Fruit fly (Drosophila melanogaster) whole organism, embryonic: ENCODE data around the gene ebd1.

Experiments used
- Bgb ChIP-seq: fragments of 200-800 bp; sonication (Bioruptor generic); IDR thresholded peaks from 2 replicates; pipeline ENCODE4 v1.3.6; 2022; ENCODE audit warnings: missing biosample characterization, missing genetic modification characterization; ENCODE audit not compliant: partially characterized antibody
- Bteb2 ChIP-seq: fragments of 200-800 bp; sonication (Bioruptor generic); optimal IDR thresholded peaks from 2 replicates; lab custom pipeline; 2016; ENCODE audit warnings: missing biosample characterization, missing genetic modification characterization
- CG12219 ChIP-seq: fragments of 200-800 bp; sonication (Bioruptor generic); optimal IDR thresholded peaks from 3 replicates; lab custom pipeline; 2018; ENCODE audit warnings: missing biosample characterization, mild to moderate bottlenecking, missing genetic modification characterization
- CG12391 ChIP-seq: fragments of 200-800 bp; sonication (Bioruptor generic); optimal IDR thresholded peaks from 3 replicates; lab custom pipeline; 2018; ENCODE audit warnings: missing biosample characterization, mild to moderate bottlenecking, missing genetic modification characterization, moderate library complexity
- CG15073 ChIP-seq: fragments of 200-800 bp; sonication (Bioruptor generic); optimal IDR thresholded peaks from 2 replicates; lab custom pipeline; 2016; ENCODE audit warnings: missing biosample characterization, missing genetic modification characterization
- CG16863 ChIP-seq: fragments of 200-800 bp; sonication (Bioruptor generic); optimal IDR thresholded peaks from 3 replicates; lab custom pipeline; 2016; ENCODE audit warnings: missing biosample characterization, missing genetic modification characterization
- CG17829 ChIP-seq: fragments of 200-800 bp; optimal IDR thresholded peaks from 2 replicates; lab custom pipeline; 2019; ENCODE audit warnings: missing biosample characterization, mild to moderate bottlenecking, missing genetic modification characterization, moderate library complexity
- CG30431 ChIP-seq: fragments of 200-800 bp; sonication (Bioruptor generic); optimal IDR thresholded peaks from 2 replicates; lab custom pipeline; 2017; ENCODE audit warnings: missing biosample characterization, missing genetic modification characterization
- CG4282 ChIP-seq: fragments of 200-800 bp; sonication (Bioruptor generic); optimal IDR thresholded peaks from 2 replicates; lab custom pipeline; 2016; ENCODE audit warnings: missing biosample characterization, missing genetic modification characterization
- CG4424 ChIP-seq: fragments of 200-800 bp; sonication (Bioruptor generic); optimal IDR thresholded peaks from 3 replicates; lab custom pipeline; 2016; ENCODE audit warnings: missing biosample characterization, missing genetic modification characterization
- CG6654 ChIP-seq: fragments of 200-800 bp; sonication (Bioruptor generic); optimal IDR thresholded peaks from 2 replicates; lab custom pipeline; 2017; ENCODE audit warnings: missing biosample characterization, mild to moderate bottlenecking, missing genetic modification characterization
- CG7357 ChIP-seq: fragments of 200-800 bp; sonication (Bioruptor generic); IDR thresholded peaks from 3 replicates; pipeline ENCODE4 v1.3.6; 2022; ENCODE audit warnings: missing biosample characterization, missing genetic modification characterization
- CG8388 ChIP-seq: fragments of 200-800 bp; sonication (Bioruptor generic); optimal IDR thresholded peaks from 2 replicates; lab custom pipeline; 2019; ENCODE audit warnings: missing biosample characterization, mild to moderate bottlenecking, missing genetic modification characterization, moderate library complexity
- CG9215 ChIP-seq: fragments of 200-800 bp; sonication (Bioruptor generic); IDR thresholded peaks from 2 replicates; pipeline ENCODE4 v1.3.6; 2022; ENCODE audit warnings: missing biosample characterization, missing genetic modification characterization
- CG9817 ChIP-seq: fragments of 200-800 bp; sonication (Bioruptor generic); optimal IDR thresholded peaks from 2 replicates; lab custom pipeline; 2018; ENCODE audit warnings: missing biosample characterization, mild to moderate bottlenecking, missing genetic modification characterization, moderate library complexity
- CHES-1-like ChIP-seq: fragments of 200-800 bp; sonication (Bioruptor generic); optimal IDR thresholded peaks from 2 replicates; lab custom pipeline; 2016; ENCODE audit warnings: missing biosample characterization, missing genetic modification characterization
- Ets65A ChIP-seq: fragments of 200-800 bp; sonication (Bioruptor generic); peaks from one replicate; lab custom pipeline; 2016; ENCODE audit warnings: missing biosample characterization, missing genetic modification characterization
- Fer2 ChIP-seq: fragments of 200-800 bp; sonication (Bioruptor generic); optimal IDR thresholded peaks from 2 replicates; lab custom pipeline; 2018; ENCODE audit warnings: missing biosample characterization, mild to moderate bottlenecking, missing genetic modification characterization, moderate library complexity
- HLHmδ ChIP-seq: fragments of 200-800 bp; sonication (Bioruptor generic); optimal IDR thresholded peaks from 2 replicates; lab custom pipeline; 2018; ENCODE audit warnings: missing biosample characterization, mild to moderate bottlenecking, missing genetic modification characterization, moderate library complexity
- Lhr ChIP-seq: fragments of 200-800 bp; sonication (Bioruptor generic); optimal IDR thresholded peaks from 3 replicates; lab custom pipeline; 2017; ENCODE audit warnings: mild to moderate bottlenecking, missing biosample characterization, missing genetic modification reagents, missing genetic modification characterization
- Med ChIP-seq: fragments of 200-800 bp; sonication (Bioruptor generic); peaks from one replicate; lab custom pipeline; 2016; ENCODE audit warnings: missing biosample characterization, missing genetic modification characterization, mild to moderate bottlenecking, inconsistent platforms, moderate library complexity
- NC2α ChIP-seq: fragments of 200-800 bp; sonication (Bioruptor generic); optimal IDR thresholded peaks from 2 replicates; lab custom pipeline; 2016; ENCODE audit warnings: missing biosample characterization, missing genetic modification characterization
- NFAT ChIP-seq: fragments of 200-800 bp; sonication (Bioruptor generic); IDR thresholded peaks from 2 replicates; pipeline ENCODE4 v1.3.6; 2022; ENCODE audit warnings: missing biosample characterization, missing genetic modification characterization
- Nf-YC ChIP-seq: fragments of 200-800 bp; optimal IDR thresholded peaks from 3 replicates; lab custom pipeline; 2019; ENCODE audit warnings: missing biosample characterization, mild to moderate bottlenecking, missing genetic modification characterization, moderate library complexity
- Spps ChIP-seq: fragments of 200-800 bp; sonication (Bioruptor generic); optimal IDR thresholded peaks from 2 replicates; lab custom pipeline; 2018; ENCODE audit warnings: missing biosample characterization, mild to moderate bottlenecking, missing genetic modification characterization
- Tbp ChIP-seq: fragments of >200 bp; optimal IDR thresholded peaks from 2 replicates; lab custom pipeline; 2018; ENCODE audit warnings: missing biosample characterization, missing genetic modification characterization
- ac ChIP-seq: fragments of 200-800 bp; sonication (Bioruptor generic); optimal IDR thresholded peaks from 3 replicates; lab custom pipeline; 2017; ENCODE audit warnings: missing biosample characterization, mild to moderate bottlenecking, missing genetic modification characterization
- bcd ChIP-seq: fragments of 200-800 bp; sonication (Bioruptor generic); optimal IDR thresholded peaks from 2 replicates; lab custom pipeline; 2017; ENCODE audit warnings: missing biosample characterization, mild to moderate bottlenecking, missing genetic modification characterization
- cas ChIP-seq: fragments of 200-800 bp; sonication (Bioruptor generic); IDR thresholded peaks from 2 replicates; pipeline ENCODE4 v1.3.6; 2022; ENCODE audit warnings: missing biosample characterization, missing genetic modification characterization
- caup ChIP-seq: fragments of 200-800 bp; sonication (Bioruptor generic); optimal IDR thresholded peaks from 3 replicates; lab custom pipeline; 2017; ENCODE audit warnings: missing biosample characterization, mild to moderate bottlenecking, missing genetic modification characterization, moderate library complexity; ENCODE audit not compliant: severe bottlenecking
- chm ChIP-seq: fragments of 200-800 bp; sonication (Bioruptor generic); IDR thresholded peaks from 2 replicates; pipeline ENCODE4 v1.3.6; 2022; ENCODE audit warnings: missing biosample characterization, missing genetic modification characterization
- dpn ChIP-seq, 2 experiments: fragments of 200-800 bp; sonication (Bioruptor generic); optimal IDR thresholded peaks; 3 replicates each; lab custom pipeline; 2016; ENCODE audit warnings: missing biosample characterization in 2 of 2, missing genetic modification characterization in 2 of 2
- dysf ChIP-seq: fragments of 200-800 bp; sonication (Bioruptor generic); IDR thresholded peaks from 3 replicates; pipeline ENCODE4 v1.3.6; 2022; ENCODE audit warnings: missing biosample characterization, missing genetic modification characterization
- ewg ChIP-seq: fragments of 200-800 bp; sonication (Bioruptor generic); optimal IDR thresholded peaks from 3 replicates; lab custom pipeline; 2017; ENCODE audit warnings: mild to moderate bottlenecking, missing biosample characterization, missing genetic modification reagents, missing genetic modification characterization
- fd102C ChIP-seq: fragments of 200-800 bp; sonication (Bioruptor generic); optimal IDR thresholded peaks from 2 replicates; lab custom pipeline; 2018; ENCODE audit warnings: missing biosample characterization, mild to moderate bottlenecking, missing genetic modification characterization, moderate library complexity
- gfzf ChIP-seq: fragments of 200-800 bp; sonication (Bioruptor generic); optimal IDR thresholded peaks from 2 replicates; lab custom pipeline; 2016; ENCODE audit warnings: missing biosample characterization, mild to moderate bottlenecking, missing genetic modification characterization, moderate library complexity
- hbn ChIP-seq: fragments of 200-800 bp; sonication (Bioruptor generic); IDR thresholded peaks from 2 replicates; pipeline ENCODE4 v1.3.6; 2022; ENCODE audit warnings: missing biosample characterization, missing genetic modification characterization; ENCODE audit not compliant: partially characterized antibody
- hth ChIP-seq: fragments of >200 bp; optimal IDR thresholded peaks from 2 replicates; lab custom pipeline; 2017; ENCODE audit warnings: inconsistent platforms
- jigr1 ChIP-seq: fragments of 200-800 bp; sonication (Bioruptor generic); IDR thresholded peaks from 3 replicates; pipeline ENCODE4 v1.3.6; 2022; ENCODE audit warnings: missing biosample characterization, missing genetic modification characterization
- knrl ChIP-seq: fragments of 200-800 bp; sonication (Bioruptor generic); IDR thresholded peaks from 3 replicates; pipeline ENCODE4 v1.3.6; 2022; ENCODE audit warnings: missing biosample characterization, missing genetic modification characterization; ENCODE audit not compliant: partially characterized antibody
- otp ChIP-seq: fragments of 200-800 bp; sonication (Bioruptor generic); IDR thresholded peaks from 3 replicates; pipeline ENCODE4, ENCODE4 v1.3.6; 2022; ENCODE audit warnings: missing biosample characterization, missing genetic modification characterization
- pzg ChIP-seq: fragments of 200-800 bp; sonication (Bioruptor generic); optimal IDR thresholded peaks from 3 replicates; lab custom pipeline; 2018; ENCODE audit warnings: missing biosample characterization, mild to moderate bottlenecking, missing genetic modification characterization, moderate library complexity
- repo ChIP-seq: fragments of 200-800 bp; sonication (Bioruptor generic); optimal IDR thresholded peaks from 2 replicates; lab custom pipeline; 2016; ENCODE audit warnings: missing biosample characterization, missing genetic modification characterization
- rib ChIP-seq: fragments of 200-800 bp; sonication (Bioruptor generic); IDR thresholded peaks from 2 replicates; pipeline ENCODE4 v1.3.6; 2022; ENCODE audit warnings: missing biosample characterization, missing genetic modification characterization
- sd ChIP-seq: fragments of 200-800 bp; sonication (Bioruptor generic); optimal IDR thresholded peaks from 3 replicates; lab custom pipeline; 2018; ENCODE audit warnings: missing biosample characterization, mild to moderate bottlenecking, missing genetic modification characterization, moderate library complexity
- shn ChIP-seq: fragments of 200-800 bp; sonication (Bioruptor generic); optimal IDR thresholded peaks from 3 replicates; lab custom pipeline; 2016; ENCODE audit warnings: missing biosample characterization, missing genetic modification characterization
- sima ChIP-seq: fragments of 200-800 bp; sonication (Bioruptor generic); optimal IDR thresholded peaks from 2 replicates; lab custom pipeline; 2016; ENCODE audit warnings: missing biosample characterization, missing genetic modification characterization
- slp2 ChIP-seq: fragments of 200-800 bp; sonication (Bioruptor generic); optimal IDR thresholded peaks from 2 replicates; lab custom pipeline; 2016; ENCODE audit warnings: missing biosample characterization, missing genetic modification characterization
- sr ChIP-seq: fragments of 200-800 bp; sonication (Bioruptor generic); IDR thresholded peaks from 3 replicates; pipeline ENCODE4 v1.3.6; 2022; ENCODE audit warnings: missing biosample characterization, missing genetic modification characterization
- stc ChIP-seq: fragments of 200-800 bp; sonication (Bioruptor generic); IDR thresholded peaks from 2 replicates; pipeline ENCODE4 v1.3.6; 2022; ENCODE audit warnings: missing biosample characterization, missing genetic modification characterization

The ebd1 gene

dm6 chr3L:640324-640974 lies 44.9 kb downstream of the ebd1 start (continued):
- TF ChIP-seq rib (GFP tag; lab: Robert Waterston, UW) (peak; percentile 62), caup (GFP tag; lab: Kevin White, UChicago) (peak; percentile 73), CG30431 (GFP tag; lab: Kevin White, UChicago) (peak; percentile 89), Fer2 (tag; lab: Kevin White, UChicago) (no peak), chm (GFP tag; lab: Robert Waterston, UW) (peak; percentile 74), hbn (GFP tag; lab: Robert Waterston, UW) (no peak), jigr1 (GFP tag; lab: Robert Waterston, UW) (no peak), sima (GFP tag; lab: Kevin White, UChicago) (peak; percentile 67), CG16863 (GFP tag; lab: Kevin White, UChicago) (peak; percentile 88), Spps (tag; lab: Kevin White, UChicago) (peak; percentile 90), Lhr (peak; percentile 69), CHES-1-like (peak; percentile 77), pzg (GFP tag; lab: Kevin White, UChicago) (no peak), HLHmδ (no peak), otp (peak; percentile 57; the same call in 1 of the 3 replicates), stc (peak; percentile 62; the same call in 1 of the 2 replicates), gfzf (GFP tag; lab: Kevin White, UChicago) (no peak), CG8388 (GFP tag; lab: Kevin White, UChicago) (peak; percentile 84), CG9215 (GFP tag; lab: Robert Waterston, UW) (peak; percentile 55), ewg (peak; percentile 72), CG12219 (GFP tag; lab: Kevin White, UChicago) (peak; percentile 77), dpn (GFP tag; optimal IDR thresholded peaks at IDR 0.05; lab: Kevin White, UChicago) (peak; percentile 85 to 86), Ets65A (peak; percentile 93), Med (GFP tag; lab: Kevin White, UChicago) (peak; percentile 96), CG7357 (GFP tag; lab: Robert Waterston, UW) (peak; percentile 37; the same call in 1 of the 3 replicates), dysf (GFP tag; lab: Robert Waterston, UW) (peak; percentile 86), Bgb (GFP tag; lab: Robert Waterston, UW) (0 out of 2 replicates have a peak, but pooled peaks have one; percentile 15), cas (GFP tag; lab: Robert Waterston, UW) (peak; percentile 31; the same call in 1 of the 2 replicates), Tbp (GFP tag; lab: Kevin White, UChicago) (no peak), CG12391 (tag; lab: Kevin White, UChicago) (peak; percentile 91), hth (lab: Kevin White, UChicago) (no peak), sr (GFP tag; lab: Robert Waterston, UW) (no peak), CG4282 (GFP tag; lab: Kevin White, UChicago) (no peak), CG4424 (GFP tag; lab: Kevin White, UChicago) (peak; percentile 91), CG17829 (tag; lab: Kevin White, UChicago) (peak; percentile 92), repo (GFP tag; lab: Kevin White, UChicago) (peak; percentile 77), NC2α (GFP tag; lab: Kevin White, UChicago) (peak; percentile 49), knrl (no peak), CG15073 (GFP tag; lab: Kevin White, UChicago) (peak; percentile 44), CG6654 (GFP tag; lab: Kevin White, UChicago) (peak; percentile 45), ac (GFP tag; lab: Kevin White, UChicago) (peak; percentile 73), slp2 (GFP tag; lab: Kevin White, UChicago) (peak; percentile 75), CG9817 (tag; lab: Kevin White, UChicago) (peak; percentile 72), NFAT (0 out of 2 replicates have a peak, but pooled peaks have one; percentile 15), shn (GFP tag; lab: Kevin White, UChicago) (peak; percentile 84), fd102C (peak; percentile 80), sd (no peak), bcd (GFP tag; lab: Kevin White, UChicago) (peak; percentile 80), Nf-YC (peak; percentile 16), Bteb2 (GFP tag; lab: Kevin White, UChicago) (peak; percentile 45)
